Worm (Caenorhabditis elegans) whole organism, late embryonic: ENCODE results near the gene C15H9.3.

Source experiments
- C38D4.7 ChIP-seq: fragments of 200-800 bp; sonication (Bioruptor generic); optimal IDR thresholded peaks from 2 replicates; lab custom pipeline; 2018; ENCODE audit warnings: mild to moderate bottlenecking, missing genetic modification characterization, moderate library complexity, missing compliant biosample characterization
- ahr-1 ChIP-seq: sonication (generic microtip); optimal IDR thresholded peaks from 2 replicates; lab custom pipeline; 2016; ENCODE audit warnings: missing genetic modification characterization, missing compliant biosample characterization
- ceh-14 ChIP-seq: sonication (generic microtip); optimal IDR thresholded peaks from 2 replicates; lab custom pipeline; 2016; ENCODE audit warnings: missing genotype, missing genetic modification characterization, missing compliant biosample characterization
- ceh-18 ChIP-seq: sonication (generic microtip); optimal IDR thresholded peaks from 2 replicates; lab custom pipeline; 2016; ENCODE audit warnings: missing genetic modification characterization, missing compliant biosample characterization
- ceh-19 ChIP-seq: fragments of 200-800 bp; sonication (Bioruptor generic); optimal IDR thresholded peaks from 2 replicates; lab custom pipeline; 2018; ENCODE audit warnings: mild to moderate bottlenecking, missing genetic modification characterization, missing compliant biosample characterization
- dmd-4 ChIP-seq: sonication (generic microtip); optimal IDR thresholded peaks from 2 replicates; lab custom pipeline; 2016; ENCODE audit warnings: borderline replicate concordance, missing genetic modification characterization, missing compliant biosample characterization
- elt-2 ChIP-seq: sonication (generic microtip); optimal IDR thresholded peaks from 2 replicates; lab custom pipeline; 2016; ENCODE audit warnings: missing genetic modification reagents, missing genetic modification characterization, missing compliant biosample characterization
- ets-4 ChIP-seq: sonication (generic microtip); optimal IDR thresholded peaks from 2 replicates; lab custom pipeline; 2016; ENCODE audit warnings: missing genetic modification characterization, missing compliant biosample characterization
- hlh-13 ChIP-seq: fragments of 200-800 bp; sonication (Bioruptor generic); optimal IDR thresholded peaks from 2 replicates; lab custom pipeline; 2018; ENCODE audit warnings: mild to moderate bottlenecking, missing genetic modification characterization, missing compliant biosample characterization
- lin-11 ChIP-seq: fragments of 200-800 bp; sonication (Bioruptor generic); optimal IDR thresholded peaks from 2 replicates; lab custom pipeline; 2018; ENCODE audit warnings: mild to moderate bottlenecking, missing genetic modification characterization, missing compliant biosample characterization
- madf-2 ChIP-seq: sonication (generic microtip); optimal IDR thresholded peaks from 2 replicates; lab custom pipeline; 2017; ENCODE audit warnings: missing genetic modification characterization, missing compliant biosample characterization
- sdc-2 ChIP-seq: sonication (generic microtip); optimal IDR thresholded peaks from 2 replicates; lab custom pipeline; 2016; ENCODE audit warnings: missing genotype, missing genetic modification characterization, missing compliant biosample characterization
- unc-55 ChIP-seq: sonication (generic microtip); optimal IDR thresholded peaks from 2 replicates; lab custom pipeline; 2017; ENCODE audit warnings: missing biosample characterization, missing genetic modification reagents, missing genetic modification characterization
- ztf-16 ChIP-seq: sonication (generic microtip); optimal IDR thresholded peaks from 2 replicates; lab custom pipeline; 2017; ENCODE audit warnings: missing genetic modification characterization, missing compliant biosample characterization

DNA sequence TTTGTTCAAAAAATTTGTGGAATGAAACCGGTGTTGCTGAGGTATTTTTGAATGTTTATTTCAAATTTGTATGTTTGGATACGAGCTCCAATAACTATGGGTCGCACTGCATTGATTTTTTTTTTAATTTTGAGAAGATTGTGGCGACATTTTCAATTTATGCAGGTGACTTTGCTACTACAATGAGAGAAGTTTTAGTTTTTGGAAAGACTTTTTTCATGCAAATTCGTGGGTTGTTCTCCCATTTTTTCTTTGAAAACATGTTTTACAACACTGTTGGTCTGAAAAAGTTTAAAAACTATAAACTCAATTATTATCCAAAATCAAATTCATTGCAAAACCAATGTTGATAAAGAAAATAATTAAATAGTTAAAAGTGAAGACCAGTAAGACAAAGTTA is 26.9 kb upstream of the C15H9.3 start:
- TF ChIP-seq ceh-19 (GFP tag; lab: Kevin White, UChicago) (no peak), unc-55 (GFP tag; lab: Kevin White, UChicago) (no peak), lin-11 (tag; lab: Kevin White, UChicago) (no peak), elt-2 (tag; lab: Kevin White, UChicago) (no peak), ceh-14 (tag; lab: Kevin White, UChicago) (no peak), ahr-1 (no peak), hlh-13 (no peak), C38D4.7 (no peak), ztf-16 (tag; lab: Kevin White, UChicago) (no peak), ets-4 (tag; lab: Kevin White, UChicago) (no peak), sdc-2 (tag; lab: Kevin White, UChicago) (no peak), ceh-18 (tag; lab: Kevin White, UChicago) (no peak), madf-2 (tag; lab: Kevin White, UChicago) (no peak), dmd-4 (tag; lab: Kevin White, UChicago) (no peak)
